Fruit fly (Drosophila melanogaster) Kc167 (cell line): Measurements from ENCODE around the gene js.

Experiments used
- Myc ChIP-seq: fragments of >200 bp; optimal IDR thresholded peaks from 2 replicates; lab custom pipeline; 2017; ENCODE audit warnings: missing external identifiers
- Sin3A ChIP-seq: fragments of >200 bp; optimal IDR thresholded peaks from 2 replicates; lab custom pipeline; 2018; ENCODE audit warnings: missing external identifiers
- h ChIP-seq: fragments of >200 bp; optimal IDR thresholded peaks from 3 replicates; lab custom pipeline; 2018; ENCODE audit warnings: missing external identifiers
- insv ChIP-seq: fragments of >200 bp; optimal IDR thresholded peaks from 3 replicates; lab custom pipeline; 2018; ENCODE audit warnings: missing external identifiers
- psq ChIP-seq: fragments of >200 bp; optimal IDR thresholded peaks from 2 replicates; lab custom pipeline; 2017; ENCODE audit warnings: missing external identifiers
- ttk ChIP-seq: sonication (Bioruptor generic); optimal IDR thresholded peaks from 2 replicates; lab custom pipeline; 2017; ENCODE audit warnings: missing external identifiers

js gene

DNA sequence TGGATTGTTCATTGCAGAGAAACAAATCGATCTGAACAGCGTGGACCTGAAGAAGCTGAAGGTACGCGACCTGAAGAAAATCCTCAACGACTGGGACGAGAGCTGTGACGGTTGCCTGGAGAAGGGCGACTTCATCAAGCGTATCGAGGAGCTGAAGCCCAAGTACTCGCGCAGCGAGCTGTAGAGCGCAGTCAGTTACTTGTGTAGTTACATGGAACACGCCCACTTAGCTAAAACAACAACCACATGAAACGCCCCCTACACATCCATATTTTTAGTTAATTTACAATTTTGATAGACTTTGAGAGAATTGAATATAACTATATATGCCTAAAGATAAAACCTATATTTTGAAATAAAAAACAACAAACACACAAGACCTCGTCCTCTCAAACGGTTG is 17.7 kb downstream of the js start:
- TF ChIP-seq Sin3A (no peak), h (lab: Kevin White, UChicago) (no peak), psq (lab: Kevin White, UChicago) (no peak)

DNA sequence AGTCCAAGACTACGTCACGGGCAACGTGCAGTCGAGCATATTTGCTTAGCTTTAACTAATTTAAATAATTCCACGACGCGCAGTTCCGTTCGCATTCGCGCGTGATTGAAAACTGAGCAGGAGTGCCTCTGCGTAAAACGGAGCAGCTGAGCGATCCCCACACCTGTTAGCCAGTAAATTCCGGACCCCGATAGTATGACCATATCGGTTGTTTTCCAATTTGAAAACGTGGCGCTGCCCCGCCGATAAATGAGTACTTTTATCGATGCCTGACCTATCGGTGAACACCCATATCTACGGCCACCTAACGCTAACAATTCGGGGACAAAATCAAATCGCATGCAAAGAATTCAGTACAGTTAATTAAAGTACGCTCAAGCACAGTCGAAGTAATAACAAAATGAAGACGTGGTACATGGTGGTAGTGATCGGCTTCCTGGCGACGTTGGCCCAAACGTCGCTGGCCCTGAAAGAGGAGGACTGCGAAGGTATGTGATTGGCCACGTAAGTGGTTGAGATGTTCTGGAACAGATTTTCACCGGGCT is 18.9 kb downstream of the js start, which contains the start of the genes CG14879 and Manf:
Gene CG14879, minus strand, starts transcription at position 116 of the 545 bp plus-strand sequence.
Gene Manf, plus strand, starts transcription at position 294 of the 545 bp plus-strand sequence.
- TF ChIP-seq ttk (no peak), insv (lab: Kevin White, UChicago) (no peak), Sin3A (no peak), h (lab: Kevin White, UChicago) (no peak), Myc (no peak), psq (lab: Kevin White, UChicago) (no peak)

DNA sequence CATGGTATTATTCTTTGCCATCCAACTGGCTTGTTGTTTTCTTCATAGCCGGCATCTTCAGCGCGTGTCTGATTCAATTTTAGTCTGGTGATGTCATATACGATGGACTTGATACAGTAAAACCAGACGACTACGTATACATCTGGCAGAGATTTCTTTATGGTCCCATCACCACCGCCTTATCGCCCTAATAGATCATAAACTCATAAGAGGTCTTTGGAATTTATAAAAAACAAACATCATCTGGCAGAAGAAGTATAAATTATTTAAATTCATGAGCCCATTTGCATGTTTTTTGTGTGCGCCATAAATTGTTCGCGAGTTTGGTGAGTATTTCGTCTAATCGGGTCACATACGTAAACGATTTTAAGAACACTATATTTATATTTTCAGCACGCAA is 19.8 kb downstream of the js start:
- no peak for TF ChIP-seq psq (lab: Kevin White, UChicago)
- no peak for TF ChIP-seq Myc
- no peak for TF ChIP-seq Sin3A
- no peak for TF ChIP-seq insv (lab: Kevin White, UChicago)
- TF ChIP-seq ttk: no peak

DNA sequence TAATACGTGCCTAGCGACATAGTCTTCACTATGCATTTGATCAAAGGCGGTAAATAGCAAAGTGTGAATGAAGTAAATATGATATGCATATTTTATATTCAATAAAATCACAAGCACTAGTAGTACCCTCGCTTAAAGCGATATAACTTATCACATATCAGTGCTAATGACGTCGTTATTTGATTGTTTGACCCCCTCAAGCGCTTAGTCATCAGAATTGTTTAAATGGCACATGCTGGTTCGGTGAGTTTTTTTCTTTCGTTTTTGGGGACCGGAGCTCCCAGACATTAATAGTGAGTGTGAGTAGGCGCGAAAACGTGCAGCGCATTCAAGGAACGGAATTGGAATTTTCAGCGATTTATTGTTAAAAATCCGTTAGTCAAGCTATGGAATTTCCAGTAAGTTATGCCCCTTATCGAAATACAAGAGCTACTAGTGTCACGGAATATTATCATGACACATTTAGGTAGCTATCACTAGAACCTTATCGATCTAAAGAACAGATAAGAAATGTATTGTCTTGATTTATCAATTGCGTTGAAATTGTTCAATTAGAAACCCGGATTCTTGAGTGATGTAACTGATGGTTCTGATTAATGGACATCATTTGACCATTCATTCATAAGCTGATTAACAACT is 20.4 kb downstream of the js start:
- TF ChIP-seq psq (lab: Kevin White, UChicago): no peak
- no peak for TF ChIP-seq h (lab: Kevin White, UChicago)

DNA sequence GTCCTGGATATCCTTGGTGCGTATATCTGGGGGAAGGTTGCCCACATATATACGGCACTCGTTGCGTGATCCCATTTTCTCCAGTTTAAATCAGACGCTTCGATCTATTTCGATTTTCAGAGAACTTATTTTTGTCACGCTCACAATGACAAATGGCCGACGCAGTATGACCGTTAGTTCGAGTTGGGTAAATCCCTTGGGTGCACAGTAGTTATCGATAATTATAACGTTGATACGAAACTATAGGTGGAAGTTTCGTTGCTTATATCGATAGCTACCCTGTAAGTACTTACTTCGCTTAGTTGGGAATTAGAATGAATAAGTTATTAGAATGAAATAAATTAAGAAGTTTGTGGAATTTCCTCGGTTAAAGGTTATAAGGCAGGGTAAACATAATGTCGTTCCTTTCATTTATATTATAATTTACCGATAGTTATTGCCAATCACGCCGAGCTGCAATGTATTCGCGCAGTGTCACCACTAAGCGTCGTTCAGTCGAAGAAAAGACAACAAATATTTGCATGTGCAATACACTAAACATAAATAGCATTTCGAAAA is 26.2 kb downstream of the js start, which contains the start of the genes SF2 and pad:
Gene SF2, minus strand, starts transcription at position 172 of the 558 bp plus-strand sequence.
Gene pad, plus strand, starts transcription at position 502 of the 558 bp plus-strand sequence.
- TF ChIP-seq Myc (no peak), Sin3A (no peak), psq (lab: Kevin White, UChicago) (no peak), h (lab: Kevin White, UChicago) (no peak), insv (lab: Kevin White, UChicago) (no peak), ttk (no peak)

DNA sequence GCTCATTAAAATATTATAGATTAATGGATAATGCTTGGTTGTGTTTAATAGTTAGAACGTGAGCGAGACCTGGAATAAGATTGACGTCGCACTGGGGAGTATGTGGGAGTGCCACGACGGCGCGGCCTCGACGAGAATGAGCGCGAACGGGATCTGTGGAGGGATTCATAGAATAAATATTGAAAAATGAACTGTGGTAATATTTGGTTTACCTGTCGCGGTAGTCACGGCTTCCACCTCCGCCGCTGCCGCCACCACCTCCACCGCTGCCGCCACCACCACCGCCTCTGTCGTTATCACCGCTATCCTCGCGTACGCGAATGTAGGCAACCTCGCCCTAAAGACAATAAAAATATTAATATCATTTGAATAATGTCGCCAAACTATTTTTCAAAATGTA is 27.5 kb downstream of the js start:
- TF ChIP-seq h (lab: Kevin White, UChicago): no peak
- TF ChIP-seq Myc: no peak
- TF ChIP-seq psq (lab: Kevin White, UChicago): no peak
- no peak for TF ChIP-seq Sin3A

DNA sequence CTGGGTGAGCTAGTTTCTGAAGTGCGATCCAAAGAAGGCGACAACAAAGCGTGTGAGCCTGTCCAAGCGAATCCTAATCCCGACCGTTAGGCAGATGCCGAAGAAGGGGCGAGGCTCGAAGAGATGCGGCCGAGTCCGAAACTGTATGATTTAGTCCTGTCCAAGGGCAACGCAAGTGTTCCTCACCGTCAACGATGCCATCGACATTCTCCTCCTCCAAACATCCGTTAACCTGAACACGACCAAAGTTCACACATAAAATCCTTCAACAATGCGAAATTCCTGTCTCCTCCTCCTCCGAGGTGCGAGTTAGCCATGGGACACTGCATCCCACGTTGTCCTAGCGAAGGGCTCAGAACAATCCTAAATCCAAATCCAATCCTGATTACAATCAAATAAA is 28.6 kb downstream of the js start, which contains the start of gene Sulf1:
Gene Sulf1, minus strand, starts transcription at position 101 of the 400 bp plus-strand sequence.
- TF ChIP-seq Sin3A: no peak
- TF ChIP-seq Myc: no peak
- no peak for TF ChIP-seq h (lab: Kevin White, UChicago)
- TF ChIP-seq ttk: no peak
- no peak for TF ChIP-seq psq (lab: Kevin White, UChicago)
- no peak for TF ChIP-seq insv (lab: Kevin White, UChicago)

DNA sequence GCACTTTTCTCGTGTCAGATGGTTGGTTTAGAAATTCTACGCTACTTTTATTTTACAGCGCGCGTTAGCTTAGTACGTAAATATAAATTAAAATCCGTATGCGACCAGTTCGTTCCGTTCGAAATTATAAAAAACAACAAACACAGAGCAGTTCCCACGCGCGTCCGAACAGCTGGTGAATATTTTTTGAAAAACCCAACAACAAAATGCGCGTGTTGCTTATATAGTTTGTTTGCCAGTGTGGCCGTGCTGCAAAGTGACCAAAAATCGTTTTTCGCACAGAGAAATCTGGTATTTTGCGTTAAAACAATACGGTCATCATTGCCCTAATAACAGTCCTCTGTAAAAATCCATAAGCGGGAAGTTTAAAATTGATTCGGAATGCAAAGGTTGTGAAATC is 29.8 kb downstream of the js start:
- no peak for TF ChIP-seq Myc
- no peak for TF ChIP-seq h (lab: Kevin White, UChicago)
- TF ChIP-seq insv (lab: Kevin White, UChicago): no peak
- no peak for TF ChIP-seq psq (lab: Kevin White, UChicago)
- no peak for TF ChIP-seq ttk
- no peak for TF ChIP-seq Sin3A

DNA sequence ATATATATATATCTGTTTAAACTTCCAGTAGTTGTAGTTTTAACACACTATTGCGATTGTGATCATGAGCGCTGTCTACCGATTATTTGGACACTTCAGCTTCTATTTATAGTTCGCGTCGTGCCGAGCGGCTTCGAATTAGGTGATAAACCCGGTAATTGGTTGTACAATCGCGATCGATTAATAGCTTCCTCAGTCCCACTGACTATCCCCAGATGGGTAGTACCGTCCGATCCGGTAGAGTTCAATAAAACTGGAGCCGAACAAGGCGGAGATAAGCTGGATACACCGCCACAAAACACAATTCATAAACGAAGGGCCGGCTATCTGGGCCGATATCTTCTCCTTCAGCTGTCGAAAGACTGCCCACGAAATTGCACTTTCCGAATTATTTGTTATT is 30.2 kb downstream of the js start:
- TF ChIP-seq h (lab: Kevin White, UChicago): no peak
- TF ChIP-seq ttk: no peak

DNA sequence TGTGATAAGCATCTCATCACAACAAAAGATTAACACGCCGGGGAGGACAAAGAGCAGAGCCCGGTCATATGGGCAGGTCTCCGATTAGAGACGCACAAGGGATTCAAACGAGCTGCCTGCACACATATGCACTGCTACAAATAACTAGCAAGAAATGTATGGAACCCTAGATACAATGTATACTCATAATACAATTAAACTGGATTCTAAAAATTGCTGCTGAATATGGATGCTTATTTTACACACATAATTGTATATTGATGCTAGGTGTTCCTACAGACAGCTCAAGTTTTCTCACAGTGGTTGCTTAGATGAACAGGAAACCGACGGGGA is 31.1 kb downstream of the js start:
- no peak for TF ChIP-seq psq (lab: Kevin White, UChicago)
- no peak for TF ChIP-seq Myc
- TF ChIP-seq ttk: no peak
- TF ChIP-seq Sin3A: no peak
- no peak for TF ChIP-seq h (lab: Kevin White, UChicago)

DNA sequence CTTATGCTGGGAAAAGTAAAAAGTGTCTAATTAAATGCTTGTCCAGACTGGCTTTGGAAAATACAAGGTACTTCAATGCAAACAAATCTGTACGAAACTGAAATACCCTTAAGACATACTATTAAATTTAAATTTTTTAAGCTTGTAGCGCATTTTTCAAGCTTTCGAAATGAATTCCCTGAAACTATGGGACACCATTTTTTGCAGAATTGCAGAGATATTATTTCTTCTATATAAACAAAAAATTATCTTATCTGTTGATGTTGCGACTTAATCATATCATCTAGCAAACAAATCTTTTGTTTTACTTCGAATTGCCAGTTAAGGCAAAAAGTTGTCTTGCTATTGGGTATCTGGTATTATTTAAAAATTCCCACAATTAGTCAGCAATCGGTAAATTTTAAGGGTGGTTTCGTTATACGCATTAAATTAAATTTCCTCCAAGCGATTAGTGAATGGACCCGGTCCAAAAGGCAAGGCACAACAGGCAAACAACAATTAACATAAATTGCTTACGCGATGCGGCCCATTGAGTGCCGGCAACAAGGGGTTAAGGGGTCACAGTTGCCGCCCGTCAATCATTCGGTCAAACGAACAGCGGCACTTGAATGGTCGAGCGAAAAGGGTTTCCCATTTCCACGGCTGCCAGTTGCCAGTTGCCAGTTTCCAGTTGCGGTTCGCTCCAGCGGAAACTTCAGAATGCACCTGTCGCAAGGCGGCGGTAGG is 31.6 kb downstream of the js start:
- TF ChIP-seq Sin3A (no peak), psq (lab: Kevin White, UChicago) (no peak), insv (lab: Kevin White, UChicago) (no peak)

DNA sequence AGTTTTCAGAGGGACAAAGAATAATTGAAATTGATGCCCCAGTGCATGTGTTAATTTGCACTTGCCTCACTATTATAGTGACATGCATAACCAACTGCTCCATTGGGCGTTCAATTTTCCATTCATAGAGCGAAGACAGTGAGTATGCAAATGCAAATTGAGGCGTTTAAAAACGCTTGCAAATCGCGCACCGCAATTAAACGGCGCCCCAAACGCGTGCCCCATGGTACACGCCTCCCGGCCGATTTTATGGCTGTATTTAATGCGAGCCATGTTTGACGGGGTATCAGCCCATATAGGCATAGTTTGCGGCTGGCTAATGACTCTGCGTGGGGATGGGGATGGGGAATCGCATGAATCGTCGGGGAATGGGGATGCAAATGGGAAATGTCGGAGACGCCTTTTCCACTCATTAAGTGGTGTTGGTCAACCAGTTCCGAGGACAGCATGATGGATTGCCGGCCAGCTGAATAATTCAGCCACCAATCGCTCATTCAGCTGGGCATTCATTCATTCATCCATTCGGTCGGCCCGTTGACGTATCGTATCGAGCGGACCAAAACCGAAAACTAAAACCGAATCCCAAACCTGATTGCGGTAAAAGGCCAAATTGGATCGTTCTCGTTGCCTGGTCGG is 32.5 kb downstream of the js start:
- no peak for TF ChIP-seq Myc
- no peak for TF ChIP-seq ttk
- TF ChIP-seq insv (lab: Kevin White, UChicago): no peak
- no peak for TF ChIP-seq h (lab: Kevin White, UChicago)
- no peak for TF ChIP-seq psq (lab: Kevin White, UChicago)
- TF ChIP-seq Sin3A: no peak

DNA sequence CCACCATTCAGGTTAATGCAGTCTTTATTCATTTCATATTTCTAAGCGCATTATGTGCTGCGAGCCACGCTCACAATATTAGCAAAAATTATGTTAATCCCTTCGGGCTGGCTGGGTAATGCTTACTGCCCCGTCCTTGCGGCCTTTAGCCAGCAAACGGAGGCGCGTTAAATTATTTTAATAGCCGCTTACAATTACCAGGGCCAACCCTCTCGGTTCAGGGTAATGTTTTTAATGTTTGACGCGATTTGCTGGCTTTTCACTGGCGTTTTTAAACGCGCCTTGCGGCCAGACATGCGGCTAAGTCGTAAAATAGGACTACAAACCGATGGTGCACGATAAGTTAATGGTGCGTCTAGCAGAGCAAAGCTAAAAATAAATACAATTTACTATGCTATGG is 33.3 kb downstream of the js start:
- no peak for TF ChIP-seq h (lab: Kevin White, UChicago)
- no peak for TF ChIP-seq Sin3A
- no peak for TF ChIP-seq psq (lab: Kevin White, UChicago)
- no peak for TF ChIP-seq insv (lab: Kevin White, UChicago)
- TF ChIP-seq Myc: no peak
- TF ChIP-seq ttk: no peak
